Fruit fly (Drosophila melanogaster) whole organism, embryonic: ENCODE measurements around the gene CG1983.
A peak's percentile ranks its signal among the peaks of the same experiment; 100 is the strongest.

Experiments
- CG12219 ChIP-seq: fragments of 200-800 bp; sonication (Bioruptor generic); optimal IDR thresholded peaks from 3 replicates; lab custom pipeline; 2018; ENCODE audit warnings: missing biosample characterization, mild to moderate bottlenecking, missing genetic modification characterization
- CG16863 ChIP-seq: fragments of 200-800 bp; sonication (Bioruptor generic); optimal IDR thresholded peaks from 3 replicates; lab custom pipeline; 2016; ENCODE audit warnings: missing biosample characterization, missing genetic modification characterization
- CG18599 ChIP-seq: fragments of 200-800 bp; sonication (Bioruptor generic); optimal IDR thresholded peaks from 3 replicates; lab custom pipeline; 2017; ENCODE audit warnings: missing biosample characterization, missing genetic modification characterization, mild to moderate bottlenecking, moderate library complexity, missing genetic modification reagents
- Sin3A ChIP-seq: fragments of >200 bp; optimal IDR thresholded peaks from 2 replicates; lab custom pipeline; 2018
- zfh2 ChIP-seq: fragments of 200-800 bp; sonication (Bioruptor generic); optimal IDR thresholded peaks from 2 replicates; lab custom pipeline; 2016; ENCODE audit warnings: missing biosample characterization, missing genetic modification characterization

dm6 chr3R:30189836-30190235, 12.3 kb upstream of the CG1983 start:
- TF ChIP-seq Sin3A (lab: Kevin White, UChicago): no peak
- TF ChIP-seq CG18599 (GFP tag; lab: Kevin White, UChicago): peak; percentile 70
- TF ChIP-seq CG12219 (GFP tag; lab: Kevin White, UChicago): peak; percentile 72
- peak; percentile 33 for TF ChIP-seq zfh2 (GFP tag; lab: Kevin White, UChicago)
- TF ChIP-seq CG16863 (GFP tag; lab: Kevin White, UChicago): peak; percentile 22
